Fruit fly (Drosophila melanogaster): ENCODE measurements around the gene mud.
A peak's percentile ranks its signal among the peaks of the same experiment; 100 is the strongest.

The mud gene

dm6 chrX:14242941-14243736, 4.4 kb upstream of the mud start, which contains the start of gene CG32599 (continued):
- TF ChIP-seq wek (GFP tag; optimal IDR thresholded peaks at IDR 0.05), result peak; percentile 89
- TF ChIP-seq CG12104 (GFP tag; optimal IDR thresholded peaks at IDR 0.05), result peak; percentile 3
- TF ChIP-seq CG4424 (GFP tag; optimal IDR thresholded peaks at IDR 0.05), result peak; percentile 7
- peak; percentile 9 for TF ChIP-seq bcd (GFP tag; optimal IDR thresholded peaks at IDR 0.05)
- peak; percentile 67 for TF ChIP-seq CG30020 (tag; optimal IDR thresholded peaks at IDR 0.05)
- 0 out of 3 replicates have a peak, but pooled peaks have one; percentile 40 for TF ChIP-seq Doc3 (GFP tag; IDR thresholded peaks at IDR 0.05; ENCODE audit: partially characterized antibody)
- TF ChIP-seq shn (GFP tag; optimal IDR thresholded peaks at IDR 0.05), result no peak
- TF ChIP-seq row (GFP tag; IDR thresholded peaks at IDR 0.05), result peak; percentile 66
- 0 out of 4 replicates have a peak, but pooled peaks have one; percentile 44 for TF ChIP-seq chinmo (GFP tag; IDR thresholded peaks at IDR 0.05; ENCODE audit: partially characterized antibody)
- TF ChIP-seq CG11504 (tag; optimal IDR thresholded peaks at IDR 0.05), result peak; percentile 53
- TF ChIP-seq CG17361 (GFP tag; IDR thresholded peaks at IDR 0.05), result peak; percentile 41; the same call in 1 of the 3 replicates
- TF ChIP-seq CG6791 (GFP tag; IDR thresholded peaks at IDR 0.05; ENCODE audit: partially characterized antibody), result peak; percentile 62; the same call in 1 of the 3 replicates
- peak; percentile 47; the same call in 1 of the 2 replicates for TF ChIP-seq CG17328 (GFP tag; IDR thresholded peaks at IDR 0.05)
- peak; percentile 5 for TF ChIP-seq Med (GFP tag)
- 0 out of 2 replicates have a peak, but pooled peaks have one; percentile 32 for TF ChIP-seq H2.0 (GFP tag; IDR thresholded peaks at IDR 0.05)
- no peak for TF ChIP-seq pnt (GFP tag; optimal IDR thresholded peaks at IDR 0.05)
- TF ChIP-seq Sox102F (GFP tag; optimal IDR thresholded peaks at IDR 0.05), result peak; percentile 54
- peak; percentile 47; the same call in 1 of the 2 replicates for TF ChIP-seq E2f1 (GFP tag; IDR thresholded peaks at IDR 0.05)
- TF ChIP-seq grau (tag; optimal IDR thresholded peaks at IDR 0.05), result peak; percentile 46
- no peak for TF ChIP-seq Stat92E (GFP tag; optimal IDR thresholded peaks at IDR 0.05)
- peak; percentile 12 for TF ChIP-seq Fer3 (tag; optimal IDR thresholded peaks at IDR 0.05)
- no peak for TF ChIP-seq btn (GFP tag; optimal IDR thresholded peaks at IDR 0.05)
- TF ChIP-seq CG7357 (GFP tag; IDR thresholded peaks at IDR 0.05), result peak; percentile 73
- 0 out of 2 replicates have a peak, but pooled peaks have one; percentile 14 for TF ChIP-seq ato (GFP tag; IDR thresholded peaks at IDR 0.05; ENCODE audit: partially characterized antibody)
- no peak for TF ChIP-seq ken (GFP tag; IDR thresholded peaks at IDR 0.05)
- peak; percentile 43 for TF ChIP-seq dmrt11E (tag; optimal IDR thresholded peaks at IDR 0.05)
- TF ChIP-seq Ssrp (tag; optimal IDR thresholded peaks at IDR 0.05), result peak; percentile 40
- peak; percentile 47; the same call in 1 of the 2 replicates for TF ChIP-seq tna (GFP tag; IDR thresholded peaks at IDR 0.05; ENCODE audit: partially characterized antibody)
- peak; percentile 46 for TF ChIP-seq CG7839 (tag; optimal IDR thresholded peaks at IDR 0.05)
- TF ChIP-seq CG13424 (tag; optimal IDR thresholded peaks at IDR 0.05), result peak; percentile 52
- no peak for TF ChIP-seq slou (GFP tag; optimal IDR thresholded peaks at IDR 0.05)
- peak; percentile 43 for TF ChIP-seq CG17359 (tag; optimal IDR thresholded peaks at IDR 0.05)
- TF ChIP-seq CG14014 (GFP tag; IDR thresholded peaks at IDR 0.05), result peak; percentile 30; the same call in 1 of the 2 replicates
- TF ChIP-seq CG10366 (GFP tag; IDR thresholded peaks at IDR 0.05), result peak; percentile 59
- peak; percentile 62 for TF ChIP-seq CG6689 (GFP tag; IDR thresholded peaks at IDR 0.05)
- peak; percentile 18 for TF ChIP-seq CG10654 (GFP tag; optimal IDR thresholded peaks at IDR 0.05)
- peak; percentile 41; the same call in 1 of the 3 replicates for TF ChIP-seq Opbp (GFP tag; IDR thresholded peaks at IDR 0.05; ENCODE audit: partially characterized antibody)
- TF ChIP-seq Aef1 (GFP tag; IDR thresholded peaks at IDR 0.05), result 0 out of 3 replicates have a peak, but pooled peaks have one; percentile 23
- TF ChIP-seq CG12942 (GFP tag; optimal IDR thresholded peaks at IDR 0.05), result no peak
- no peak for TF ChIP-seq Dfd (GFP tag; optimal IDR thresholded peaks at IDR 0.05)
- TF ChIP-seq CG12659 (GFP tag; optimal IDR thresholded peaks at IDR 0.05), result peak; percentile 5
- TF ChIP-seq ind (GFP tag; optimal IDR thresholded peaks at IDR 0.05), result peak; percentile 22
- peak; percentile 16 for TF ChIP-seq CG10209 (GFP tag; optimal IDR thresholded peaks at IDR 0.05)
- no peak; the same call in 1 of the 2 replicates for TF ChIP-seq Ravus (GFP tag; IDR thresholded peaks at IDR 0.05)
- TF ChIP-seq cg (GFP tag; optimal IDR thresholded peaks at IDR 0.05), result no peak
- TF ChIP-seq Dad (GFP tag; optimal IDR thresholded peaks at IDR 0.05), result no peak

All from whole organism, embryonic.